Worm (Caenorhabditis elegans): Measurements from ENCODE around the gene B0244.16.

DNA sequence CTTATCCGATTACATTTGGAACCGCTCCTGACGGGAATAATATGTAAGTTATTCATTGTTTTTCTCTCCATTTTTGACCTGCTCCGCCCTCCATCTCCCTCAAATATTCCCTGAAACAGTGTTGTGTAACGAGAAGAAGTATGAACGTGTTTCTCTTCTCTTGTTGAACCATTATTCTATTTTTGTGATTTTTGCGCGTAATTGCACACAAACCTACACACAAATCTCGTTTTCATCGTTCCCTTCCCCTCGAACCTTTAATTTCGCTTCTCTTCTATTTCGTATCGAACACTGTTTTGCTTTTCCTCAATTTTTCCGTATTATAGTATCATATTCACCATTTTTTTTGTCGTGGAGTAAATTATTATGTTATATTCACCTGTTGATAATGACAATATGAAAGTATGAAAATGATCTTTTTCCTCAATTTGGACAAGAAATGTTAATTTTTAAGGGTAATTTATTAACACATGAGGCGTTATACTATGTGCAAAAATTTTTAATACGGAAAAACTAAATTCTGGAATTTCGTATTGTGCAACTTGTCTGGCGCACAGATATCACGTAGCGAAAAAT, 23.5 kb upstream of the B0244.16 start:
- TF ChIP-seq him-1 (tag; optimal IDR thresholded peaks at IDR 0.05) (no peak), W03F9.2 (tag; optimal IDR thresholded peaks at IDR 0.05) (no peak)

Measured in whole organism, L4/young adult.